Fruit fly (Drosophila melanogaster) whole organism, prepupa: ENCODE results near the gene PolH.

Source experiments
- Blimp-1 ChIP-seq: fragments of 200-800 bp; sonication (Bioruptor generic); optimal IDR thresholded peaks from 3 replicates; lab custom pipeline; 2017; ENCODE audit warnings: missing biosample characterization, missing genetic modification characterization, mild to moderate bottlenecking, moderate library complexity, missing genetic modification reagents
- CG10631 ChIP-seq: fragments of 200-800 bp; sonication (Bioruptor generic); optimal IDR thresholded peaks from 2 replicates; lab custom pipeline; 2016; ENCODE audit warnings: missing biosample characterization, missing genetic modification characterization
- CG10669 ChIP-seq: fragments of 200-800 bp; sonication (Bioruptor generic); optimal IDR thresholded peaks from 3 replicates; lab custom pipeline; 2018; ENCODE audit warnings: missing biosample characterization, mild to moderate bottlenecking, missing genetic modification characterization, moderate library complexity
- CG11294 ChIP-seq: fragments of 200-800 bp; sonication (Bioruptor generic); IDR thresholded peaks from 2 replicates; pipeline ENCODE4 v1.3.6; 2022; ENCODE audit warnings: missing biosample characterization, missing genetic modification characterization
- CG11762 ChIP-seq: fragments of 200-800 bp; sonication (Bioruptor generic); optimal IDR thresholded peaks from 3 replicates; lab custom pipeline; 2016; ENCODE audit warnings: missing biosample characterization, missing genetic modification characterization; ENCODE audit not compliant: insufficient read depth
- CG11902 ChIP-seq: fragments of 200-800 bp; sonication (Bioruptor generic); optimal IDR thresholded peaks from 3 replicates; lab custom pipeline; 2016; ENCODE audit warnings: missing biosample characterization, missing genetic modification characterization
- CG1621 ChIP-seq: fragments of 200-800 bp; sonication (Bioruptor generic); optimal IDR thresholded peaks from 3 replicates; lab custom pipeline; 2018; ENCODE audit warnings: missing biosample characterization, mild to moderate bottlenecking, missing genetic modification characterization
- CG16779 ChIP-seq: fragments of 200-800 bp; sonication (Bioruptor generic); optimal IDR thresholded peaks from 3 replicates; lab custom pipeline; 2017; ENCODE audit warnings: missing biosample characterization, mild to moderate bottlenecking, missing genetic modification characterization
- CG31627 ChIP-seq: fragments of 200-800 bp; sonication (Bioruptor generic); optimal IDR thresholded peaks from 3 replicates; lab custom pipeline; 2016; ENCODE audit warnings: missing biosample characterization, missing genetic modification characterization
- CG32006 ChIP-seq: fragments of 200-800 bp; sonication (Bioruptor generic); optimal IDR thresholded peaks from 3 replicates; lab custom pipeline; 2017; ENCODE audit warnings: missing biosample characterization, mild to moderate bottlenecking, missing genetic modification characterization
- CG3919 ChIP-seq: fragments of 200-800 bp; sonication (Bioruptor generic); optimal IDR thresholded peaks from 3 replicates; lab custom pipeline; 2016; ENCODE audit warnings: missing biosample characterization, missing genetic modification characterization
- CG4318 ChIP-seq: fragments of 200-800 bp; sonication (Bioruptor generic); optimal IDR thresholded peaks from 3 replicates; lab custom pipeline; 2017; ENCODE audit warnings: missing biosample characterization, mild to moderate bottlenecking, missing genetic modification characterization
- CG6792 ChIP-seq: fragments of 200-800 bp; sonication (Bioruptor generic); optimal IDR thresholded peaks from 3 replicates; lab custom pipeline; 2016; ENCODE audit warnings: missing biosample characterization, missing genetic modification characterization
- CG6854 ChIP-seq: fragments of 200-800 bp; sonication (Bioruptor generic); optimal IDR thresholded peaks from 2 replicates; lab custom pipeline; 2017; ENCODE audit warnings: missing biosample characterization, mild to moderate bottlenecking, missing genetic modification characterization
- CG7368 ChIP-seq: fragments of 200-800 bp; sonication (Bioruptor generic); optimal IDR thresholded peaks from 3 replicates; lab custom pipeline; 2016; ENCODE audit warnings: missing biosample characterization, missing genetic modification characterization
- CG8119 ChIP-seq: fragments of 200-800 bp; sonication (Bioruptor generic); IDR thresholded peaks from 3 replicates; pipeline ENCODE4 v1.3.6; 2022; ENCODE audit warnings: missing biosample characterization, missing genetic modification characterization
- CG8632 ChIP-seq: fragments of 200-800 bp; sonication (Bioruptor generic); optimal IDR thresholded peaks from 3 replicates; lab custom pipeline; 2016; ENCODE audit warnings: missing biosample characterization, missing genetic modification characterization
- CG9139 ChIP-seq: fragments of 200-800 bp; sonication (Bioruptor generic); optimal IDR thresholded peaks from 3 replicates; lab custom pipeline; 2017; ENCODE audit warnings: missing biosample characterization, mild to moderate bottlenecking, missing genetic modification characterization
- Eip78C ChIP-seq: fragments of 200-800 bp; sonication (Bioruptor generic); peaks from one replicate; lab custom pipeline; 2016; ENCODE audit warnings: missing biosample characterization, missing genetic modification characterization
- Eip93F ChIP-seq: fragments of 200-800 bp; sonication (Bioruptor generic); optimal IDR thresholded peaks from 2 replicates; lab custom pipeline; 2016; ENCODE audit warnings: missing biosample characterization, mild to moderate bottlenecking, missing genetic modification characterization
- Ets21C ChIP-seq: fragments of 200-800 bp; sonication (Bioruptor generic); optimal IDR thresholded peaks from 3 replicates; lab custom pipeline; 2016; ENCODE audit warnings: missing biosample characterization, missing genetic modification characterization
- Ets96B ChIP-seq: fragments of 200-800 bp; optimal IDR thresholded peaks from 2 replicates; lab custom pipeline; 2019; ENCODE audit warnings: missing biosample characterization, mild to moderate bottlenecking, missing genetic modification characterization, moderate library complexity
- Gug ChIP-seq: fragments of 200-800 bp; sonication (Bioruptor generic); IDR thresholded peaks from 2 replicates; pipeline ENCODE4 v1.3.6; 2022; ENCODE audit warnings: missing biosample characterization, missing genetic modification characterization
- Hr38 ChIP-seq: sonication (Bioruptor generic); optimal IDR thresholded peaks from 2 replicates; lab custom pipeline; 2016; ENCODE audit warnings: missing biosample characterization, missing genetic modification characterization
- Hr39 ChIP-seq: fragments of 200-800 bp; sonication (Bioruptor generic); optimal IDR thresholded peaks from 2 replicates; lab custom pipeline; 2016; ENCODE audit warnings: missing biosample characterization, missing genetic modification characterization
- Hr4 ChIP-seq: fragments of 200-800 bp; sonication (Bioruptor generic); optimal IDR thresholded peaks from 3 replicates; lab custom pipeline; 2016; ENCODE audit warnings: missing biosample characterization, missing genetic modification characterization
- Lpt ChIP-seq: fragments of 200-800 bp; sonication (Bioruptor generic); optimal IDR thresholded peaks from 3 replicates; lab custom pipeline; 2016; ENCODE audit warnings: missing biosample characterization, missing genetic modification characterization
- OdsH ChIP-seq: fragments of 200-800 bp; sonication (Bioruptor generic); optimal IDR thresholded peaks from 3 replicates; lab custom pipeline; 2016; ENCODE audit warnings: missing biosample characterization, missing genetic modification characterization
- Smox ChIP-seq: fragments of 200-800 bp; sonication (Bioruptor generic); optimal IDR thresholded peaks from 3 replicates; lab custom pipeline; 2016; ENCODE audit warnings: missing biosample characterization, missing genetic modification characterization
- Sox102F ChIP-seq: fragments of 200-800 bp; sonication (Bioruptor generic); optimal IDR thresholded peaks from 2 replicates; lab custom pipeline; 2016; ENCODE audit warnings: missing biosample characterization, mild to moderate bottlenecking, missing genetic modification characterization
- Sox14 ChIP-seq: fragments of 200-800 bp; sonication (Bioruptor generic); optimal IDR thresholded peaks from 3 replicates; lab custom pipeline; 2016; ENCODE audit warnings: missing biosample characterization, missing genetic modification characterization
- achi ChIP-seq: fragments of 200-800 bp; sonication (Bioruptor generic); optimal IDR thresholded peaks from 3 replicates; lab custom pipeline; 2016; ENCODE audit warnings: missing biosample characterization, missing genetic modification characterization
- acj6 ChIP-seq: fragments of 200-800 bp; sonication (Bioruptor generic); optimal IDR thresholded peaks from 3 replicates; lab custom pipeline; 2016; ENCODE audit warnings: missing biosample characterization, missing genetic modification characterization
- cyc ChIP-seq: fragments of 200-800 bp; sonication (Bioruptor generic); optimal IDR thresholded peaks from 3 replicates; lab custom pipeline; 2016; ENCODE audit warnings: missing biosample characterization, missing genetic modification characterization
- dac ChIP-seq: fragments of 200-800 bp; sonication (Bioruptor generic); optimal IDR thresholded peaks from 2 replicates; lab custom pipeline; 2017; ENCODE audit warnings: missing biosample characterization, mild to moderate bottlenecking, missing genetic modification characterization
- dsx ChIP-seq: fragments of 200-800 bp; optimal IDR thresholded peaks from 3 replicates; lab custom pipeline; 2019; ENCODE audit warnings: missing biosample characterization, mild to moderate bottlenecking, missing genetic modification characterization, moderate library complexity; ENCODE audit not compliant: poor library complexity, severe bottlenecking
- eg ChIP-seq: fragments of 200-800 bp; sonication (Bioruptor generic); IDR thresholded peaks from 3 replicates; pipeline ENCODE4 v1.3.6; 2022; ENCODE audit warnings: missing biosample characterization, missing genetic modification characterization
- fd59A ChIP-seq: fragments of 200-800 bp; sonication (Bioruptor generic); optimal IDR thresholded peaks from 2 replicates; lab custom pipeline; 2017; ENCODE audit warnings: missing biosample characterization, mild to moderate bottlenecking, missing genetic modification characterization, missing genetic modification reagents
- fd85E ChIP-seq: fragments of 200-800 bp; sonication (Bioruptor generic); optimal IDR thresholded peaks from 3 replicates; lab custom pipeline; 2016; ENCODE audit warnings: missing biosample characterization, missing genetic modification characterization
- fkh ChIP-seq: fragments of 200-800 bp; sonication (Bioruptor generic); optimal IDR thresholded peaks from 3 replicates; lab custom pipeline; 2017; ENCODE audit warnings: missing biosample characterization, mild to moderate bottlenecking, missing genetic modification characterization, moderate library complexity
- pdm3 ChIP-seq: fragments of 200-800 bp; sonication (Bioruptor generic); optimal IDR thresholded peaks from 3 replicates; lab custom pipeline; 2016; ENCODE audit warnings: missing biosample characterization, missing genetic modification characterization
- salr ChIP-seq, 2 experiments: fragments of 200-800 bp; sonication (Bioruptor generic); optimal IDR thresholded peaks; 3 replicates each; lab custom pipeline; 2016 to 2018; ENCODE audit warnings: missing biosample characterization in 2 of 2, missing genetic modification characterization in 2 of 2, mild to moderate bottlenecking in 1 of 2
- ss ChIP-seq, 2 experiments: fragments of 200-800 bp; sonication (Bioruptor generic); optimal IDR thresholded peaks; 2 replicates in 1 of 2; 3 replicates in 1 of 2; lab custom pipeline; 2017 to 2018; ENCODE audit warnings: mild to moderate bottlenecking in 2 of 2, missing biosample characterization in 2 of 2, missing genetic modification characterization in 2 of 2, moderate library complexity in 1 of 2
- svp ChIP-seq: fragments of 200-800 bp; sonication (Bioruptor generic); peaks from one replicate; lab custom pipeline; 2016; ENCODE audit warnings: missing biosample characterization, missing genetic modification characterization
- vri ChIP-seq: fragments of 200-800 bp; sonication (Bioruptor generic); optimal IDR thresholded peaks from 3 replicates; lab custom pipeline; 2016; ENCODE audit warnings: missing biosample characterization, mild to moderate bottlenecking, missing genetic modification characterization

Gene PolH

DNA sequence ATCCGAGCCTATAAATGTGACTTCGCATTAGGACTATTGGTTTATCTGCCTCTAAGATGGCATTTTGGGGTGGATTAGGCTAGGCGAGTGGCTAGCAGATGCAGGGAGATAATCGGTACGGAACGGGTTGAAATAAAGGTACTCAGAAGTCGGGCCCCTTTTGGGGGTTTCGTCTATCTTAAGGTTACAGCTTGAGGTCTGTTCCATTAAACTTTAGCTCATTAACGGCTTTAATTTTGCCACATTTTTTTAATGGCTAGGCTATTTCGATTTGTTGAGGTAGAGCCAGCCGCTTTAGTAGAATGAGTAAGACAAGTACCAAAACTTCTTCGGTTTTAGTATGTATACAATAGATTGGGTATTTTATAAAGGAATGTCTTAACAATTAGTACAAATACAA, 47.5 kb downstream of the PolH start:
- TF ChIP-seq salr (GFP tag; optimal IDR thresholded peaks at IDR 0.05; lab: Kevin White, UChicago) (peak in 1 of 2 experiments; percentile 52), CG8119 (GFP tag; lab: Robert Waterston, UW) (peak; percentile 39; the same call in 1 of the 3 replicates), Eip78C (GFP tag; lab: Kevin White, UChicago) (no peak), Smox (GFP tag; lab: Kevin White, UChicago) (no peak), CG4318 (GFP tag; lab: Kevin White, UChicago) (peak; percentile 27), ss (GFP tag; optimal IDR thresholded peaks at IDR 0.05; lab: Kevin White, UChicago) (no peak), Hr4 (peak; percentile 36), CG10631 (GFP tag; lab: Kevin White, UChicago) (peak; percentile 49), CG11762 (no peak), CG32006 (GFP tag; lab: Kevin White, UChicago) (peak; percentile 68), pdm3 (GFP tag; lab: Kevin White, UChicago) (peak; percentile 46), fd59A (GFP tag; lab: Kevin White, UChicago) (peak; percentile 2), OdsH (peak; percentile 36), CG16779 (tag; lab: Kevin White, UChicago) (no peak), dac (GFP tag; lab: Kevin White, UChicago) (peak; percentile 17), achi (GFP tag; lab: Kevin White, UChicago) (peak; percentile 11)

- no peak for TF ChIP-seq salr (GFP tag; optimal IDR thresholded peaks at IDR 0.05; lab: Kevin White, UChicago)
- no peak for TF ChIP-seq CG7368
- peak; percentile 55 for TF ChIP-seq CG1621 (tag; lab: Kevin White, UChicago)
- TF ChIP-seq Lpt (GFP tag; lab: Kevin White, UChicago), result peak; percentile 67
- no peak for TF ChIP-seq CG6792
- peak; percentile 66 for TF ChIP-seq svp (GFP tag; lab: Kevin White, UChicago)
- TF ChIP-seq pdm3 (GFP tag; lab: Kevin White, UChicago), result no peak
- peak; percentile 58 for TF ChIP-seq dsx (GFP tag; lab: Kevin White, UChicago)
- TF ChIP-seq CG9139 (GFP tag; lab: Kevin White, UChicago), result peak; percentile 33
- peak; percentile 49 to 80 for TF ChIP-seq ss (GFP tag; optimal IDR thresholded peaks at IDR 0.05; lab: Kevin White, UChicago)
- TF ChIP-seq CG32006 (GFP tag; lab: Kevin White, UChicago), result no peak
- no peak for TF ChIP-seq Eip93F (GFP tag; lab: Kevin White, UChicago)
- no peak for TF ChIP-seq Ets96B (tag; lab: Kevin White, UChicago)
- TF ChIP-seq eg (GFP tag; lab: Robert Waterston, UW), result 0 out of 3 replicates have a peak, but pooled peaks have one; percentile 23
- no peak for TF ChIP-seq achi (GFP tag; lab: Kevin White, UChicago)
- peak; percentile 13; the same call in 1 of the 2 replicates for TF ChIP-seq Gug
- no peak for TF ChIP-seq CG8119 (GFP tag; lab: Robert Waterston, UW)
- TF ChIP-seq Hr38, result no peak
- TF ChIP-seq Eip78C (GFP tag; lab: Kevin White, UChicago), result no peak
- no peak for TF ChIP-seq Blimp-1
- TF ChIP-seq vri (GFP tag; lab: Kevin White, UChicago), result peak; percentile 48
- no peak for TF ChIP-seq CG10631 (GFP tag; lab: Kevin White, UChicago)
- TF ChIP-seq fd85E (GFP tag; lab: Kevin White, UChicago), result no peak
Observed at dm6 chr3L:21893697-21894099, 47.9 kb downstream of the PolH start.

DNA sequence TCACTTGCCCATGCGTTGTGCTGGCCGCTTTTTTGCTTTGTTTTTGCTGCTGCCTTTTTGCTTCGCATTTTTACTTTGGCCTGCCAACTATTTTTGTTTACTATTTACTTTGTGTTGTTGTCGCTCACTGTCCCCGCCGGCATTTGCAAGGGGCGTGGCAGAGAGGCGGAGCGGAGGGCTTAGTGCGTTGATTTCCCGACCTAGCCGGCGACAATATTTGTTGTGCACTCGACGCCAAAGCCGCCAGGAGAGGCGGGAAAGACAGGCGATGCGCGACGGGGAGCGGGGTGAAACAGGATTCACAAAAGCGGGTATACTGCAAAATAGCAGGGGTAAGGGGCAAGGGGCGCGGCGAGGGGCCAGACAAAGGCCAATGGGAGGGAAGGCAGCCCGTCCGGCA, 48.9 kb downstream of the PolH start:
- no peak for TF ChIP-seq CG11294
- TF ChIP-seq cyc, result no peak
- TF ChIP-seq OdsH, result no peak
- TF ChIP-seq acj6 (GFP tag; lab: Kevin White, UChicago), result no peak
- no peak for TF ChIP-seq CG8632
- TF ChIP-seq Hr38, result no peak
- TF ChIP-seq Eip93F (GFP tag; lab: Kevin White, UChicago), result no peak
- TF ChIP-seq CG4318 (GFP tag; lab: Kevin White, UChicago), result no peak
- TF ChIP-seq salr (GFP tag; optimal IDR thresholded peaks at IDR 0.05; lab: Kevin White, UChicago), result peak in 1 of 2 experiments; percentile 55
- no peak for TF ChIP-seq CG9139 (GFP tag; lab: Kevin White, UChicago)
- TF ChIP-seq CG31627 (GFP tag; lab: Kevin White, UChicago), result no peak
- TF ChIP-seq CG11902 (GFP tag; lab: Kevin White, UChicago), result no peak
- TF ChIP-seq vri (GFP tag; lab: Kevin White, UChicago), result no peak
- TF ChIP-seq pdm3 (GFP tag; lab: Kevin White, UChicago), result no peak
- peak; percentile 52 for TF ChIP-seq Gug
- TF ChIP-seq CG10669 (GFP tag; lab: Kevin White, UChicago), result peak; percentile 31
- no peak for TF ChIP-seq Smox (GFP tag; lab: Kevin White, UChicago)
- TF ChIP-seq Hr39 (GFP tag; lab: Kevin White, UChicago), result no peak
- TF ChIP-seq CG3919, result peak; percentile 38
- TF ChIP-seq Sox102F (GFP tag; lab: Kevin White, UChicago), result no peak
- no peak for TF ChIP-seq fd85E (GFP tag; lab: Kevin White, UChicago)
- TF ChIP-seq fkh (GFP tag; lab: Kevin White, UChicago), result no peak
- no peak for TF ChIP-seq CG6854 (GFP tag; lab: Kevin White, UChicago)
- TF ChIP-seq Lpt (GFP tag; lab: Kevin White, UChicago), result peak; percentile 77
- peak; percentile 12 for TF ChIP-seq Sox14 (GFP tag; lab: Kevin White, UChicago)
- no peak for TF ChIP-seq CG10631 (GFP tag; lab: Kevin White, UChicago)
- no peak for TF ChIP-seq Ets21C (GFP tag; lab: Kevin White, UChicago)
